Fruit fly (Drosophila melanogaster): ENCODE data around the gene RpL10Ab.

DNA sequence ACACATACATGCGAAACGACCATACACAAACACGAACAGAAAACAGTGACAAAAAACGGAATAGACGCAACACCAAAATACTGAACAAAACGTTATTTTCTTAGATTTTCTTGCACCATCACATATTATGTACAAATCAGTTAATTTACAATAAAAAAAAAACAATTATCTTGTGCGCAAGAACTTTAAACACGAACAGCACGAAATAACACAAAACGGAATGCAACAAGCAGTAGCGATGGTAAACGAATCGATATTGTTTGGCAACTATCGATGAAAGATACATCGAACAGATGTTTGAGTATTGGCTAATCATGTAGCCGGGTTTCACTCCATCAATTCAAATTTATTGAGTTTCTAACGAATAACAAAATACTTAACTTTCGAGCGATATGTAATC, 32.9 kb upstream of the RpL10Ab start, which contains the start of gene Pi3K68D:
- TF ChIP-seq CG6792 (GFP tag; optimal IDR thresholded peaks at IDR 0.05) (no peak), CG8632 (GFP tag; optimal IDR thresholded peaks at IDR 0.05) (no peak), Lpt (GFP tag; optimal IDR thresholded peaks at IDR 0.05) (no peak), salr (GFP tag; optimal IDR thresholded peaks at IDR 0.05) (no peak), Met (GFP tag; optimal IDR thresholded peaks at IDR 0.05) (no peak), Sox102F (GFP tag; optimal IDR thresholded peaks at IDR 0.05) (no peak), CG16779 (tag; optimal IDR thresholded peaks at IDR 0.05) (no peak), CG8319 (GFP tag; optimal IDR thresholded peaks at IDR 0.05) (no peak), CG10631 (GFP tag; optimal IDR thresholded peaks at IDR 0.05) (no peak), Hr39 (GFP tag; optimal IDR thresholded peaks at IDR 0.05) (no peak)
